Fruit fly (Drosophila melanogaster) whole organism, embryonic: ENCODE data around the gene CG33267.

Experiments
- ATbp ChIP-seq: fragments of 200-800 bp; sonication (Bioruptor generic); optimal IDR thresholded peaks from 2 replicates; lab custom pipeline; 2017; ENCODE audit warnings: missing biosample characterization, mild to moderate bottlenecking, missing genetic modification characterization, missing genetic modification reagents
- B-H2 ChIP-seq: fragments of 200-800 bp; sonication (Bioruptor generic); optimal IDR thresholded peaks from 2 replicates; lab custom pipeline; 2018; ENCODE audit warnings: missing biosample characterization, mild to moderate bottlenecking, missing genetic modification characterization
- Blimp-1 ChIP-seq: fragments of 200-800 bp; sonication (Bioruptor generic); optimal IDR thresholded peaks from 3 replicates; lab custom pipeline; 2018; ENCODE audit warnings: missing biosample characterization, missing genetic modification characterization, mild to moderate bottlenecking, moderate library complexity, missing genetic modification reagents
- Bteb2 ChIP-seq: fragments of 200-800 bp; sonication (Bioruptor generic); optimal IDR thresholded peaks from 2 replicates; lab custom pipeline; 2016; ENCODE audit warnings: missing biosample characterization, missing genetic modification characterization
- CG10267 ChIP-seq: fragments of 200-800 bp; sonication (Bioruptor generic); optimal IDR thresholded peaks from 2 replicates; lab custom pipeline; 2018; ENCODE audit warnings: missing biosample characterization, mild to moderate bottlenecking, missing genetic modification characterization, moderate library complexity
- CG10959 ChIP-seq: fragments of 200-800 bp; sonication (Bioruptor generic); IDR thresholded peaks from 2 replicates; pipeline ENCODE4 v1.3.6; 2022; ENCODE audit warnings: missing biosample characterization, missing genetic modification characterization
- CG10979 ChIP-seq: fragments of 200-800 bp; sonication (Bioruptor generic); optimal IDR thresholded peaks from 2 replicates; lab custom pipeline; 2018; ENCODE audit warnings: missing biosample characterization, mild to moderate bottlenecking, missing genetic modification characterization, moderate library complexity
- CG11456 ChIP-seq: fragments of 200-800 bp; sonication (Bioruptor generic); IDR thresholded peaks from 3 replicates; pipeline ENCODE4 v1.3.6; 2022; ENCODE audit warnings: missing biosample characterization, missing genetic modification characterization
- CG2202 ChIP-seq: fragments of 200-800 bp; sonication (Bioruptor generic); optimal IDR thresholded peaks from 2 replicates; lab custom pipeline; 2018; ENCODE audit warnings: missing biosample characterization, mild to moderate bottlenecking, missing genetic modification characterization
- CG3281 ChIP-seq: fragments of 200-800 bp; sonication (Bioruptor generic); optimal IDR thresholded peaks from 3 replicates; lab custom pipeline; 2017; ENCODE audit warnings: missing biosample characterization, mild to moderate bottlenecking, missing genetic modification characterization
- CG3407 ChIP-seq: fragments of 200-800 bp; sonication (Bioruptor generic); optimal IDR thresholded peaks from 2 replicates; lab custom pipeline; 2018; ENCODE audit warnings: missing biosample characterization, mild to moderate bottlenecking, missing genetic modification characterization
- CG4730 ChIP-seq: fragments of 200-800 bp; sonication (Bioruptor generic); IDR thresholded peaks from 2 replicates; pipeline ENCODE4 v1.3.6; 2022; ENCODE audit warnings: missing biosample characterization, missing genetic modification characterization
- CG7745 ChIP-seq: fragments of 200-800 bp; sonication (Bioruptor generic); optimal IDR thresholded peaks from 2 replicates; lab custom pipeline; 2018; ENCODE audit warnings: missing biosample characterization, mild to moderate bottlenecking, missing genetic modification characterization, moderate library complexity
- Camta ChIP-seq: fragments of 200-800 bp; sonication (Bioruptor generic); optimal IDR thresholded peaks from 2 replicates; lab custom pipeline; 2016; ENCODE audit warnings: missing biosample characterization, missing genetic modification characterization
- Ets65A ChIP-seq: fragments of 200-800 bp; sonication (Bioruptor generic); peaks from one replicate; lab custom pipeline; 2016; ENCODE audit warnings: missing biosample characterization, missing genetic modification characterization
- HLHmδ ChIP-seq: fragments of 200-800 bp; sonication (Bioruptor generic); optimal IDR thresholded peaks from 2 replicates; lab custom pipeline; 2018; ENCODE audit warnings: missing biosample characterization, mild to moderate bottlenecking, missing genetic modification characterization, moderate library complexity
- Hand ChIP-seq: fragments of 200-800 bp; sonication (Bioruptor generic); optimal IDR thresholded peaks from 2 replicates; lab custom pipeline; 2017; ENCODE audit warnings: mild to moderate bottlenecking, missing biosample characterization, missing genetic modification reagents, missing genetic modification characterization
- Max ChIP-seq: fragments of 200-800 bp; sonication (Bioruptor generic); optimal IDR thresholded peaks from 2 replicates; lab custom pipeline; 2016; ENCODE audit warnings: missing biosample characterization, mild to moderate bottlenecking, missing genetic modification characterization
- Med ChIP-seq: fragments of 200-800 bp; sonication (Bioruptor generic); peaks from one replicate; lab custom pipeline; 2016; ENCODE audit warnings: missing biosample characterization, missing genetic modification characterization, mild to moderate bottlenecking, inconsistent platforms, moderate library complexity
- Nf-YA ChIP-seq: fragments of 200-800 bp; sonication (Bioruptor generic); IDR thresholded peaks from 2 replicates; pipeline ENCODE4 v1.3.6; 2022; ENCODE audit warnings: missing biosample characterization, missing genetic modification characterization
- PHDP ChIP-seq: fragments of 200-800 bp; sonication (Bioruptor generic); optimal IDR thresholded peaks from 3 replicates; lab custom pipeline; 2018; ENCODE audit warnings: missing biosample characterization, mild to moderate bottlenecking, missing genetic modification characterization, moderate library complexity
- Sry-β ChIP-seq: fragments of 200-800 bp; sonication (Bioruptor generic); optimal IDR thresholded peaks from 2 replicates; lab custom pipeline; 2018; ENCODE audit warnings: missing biosample characterization, mild to moderate bottlenecking, missing genetic modification characterization, moderate library complexity
- Ssrp ChIP-seq: fragments of 200-800 bp; sonication (Bioruptor generic); optimal IDR thresholded peaks from 2 replicates; lab custom pipeline; 2018; ENCODE audit warnings: missing biosample characterization, mild to moderate bottlenecking, missing genetic modification characterization, moderate library complexity
- chinmo ChIP-seq: fragments of 200-800 bp; sonication (Bioruptor generic); IDR thresholded peaks from 4 replicates; pipeline ENCODE4 v1.3.6; 2022; ENCODE audit warnings: missing biosample characterization, missing genetic modification characterization; ENCODE audit not compliant: partially characterized antibody
- chm ChIP-seq: fragments of 200-800 bp; sonication (Bioruptor generic); IDR thresholded peaks from 2 replicates; pipeline ENCODE4 v1.3.6; 2022; ENCODE audit warnings: missing biosample characterization, missing genetic modification characterization
- da ChIP-seq: fragments of 200-800 bp; sonication (Bioruptor generic); optimal IDR thresholded peaks from 2 replicates; lab custom pipeline; 2016; ENCODE audit warnings: missing biosample characterization, missing genetic modification characterization
- gce ChIP-seq: fragments of 200-800 bp; sonication (Bioruptor generic); IDR thresholded peaks from 3 replicates; pipeline ENCODE4 v1.3.6; 2022; ENCODE audit warnings: missing biosample characterization, missing genetic modification characterization
- gcm ChIP-seq: fragments of 200-800 bp; sonication (Bioruptor generic); optimal IDR thresholded peaks from 2 replicates; lab custom pipeline; 2019; ENCODE audit warnings: missing biosample characterization, mild to moderate bottlenecking, missing genetic modification characterization, moderate library complexity
- gt ChIP-seq: fragments of 200-800 bp; sonication (Bioruptor generic); IDR thresholded peaks from 2 replicates; pipeline ENCODE4 v1.3.6; 2022; ENCODE audit warnings: missing biosample characterization, missing genetic modification characterization
- kah ChIP-seq: fragments of 200-800 bp; sonication (Bioruptor generic); optimal IDR thresholded peaks from 2 replicates; lab custom pipeline; 2018; ENCODE audit warnings: missing biosample characterization, mild to moderate bottlenecking, missing genetic modification characterization
- klu ChIP-seq: fragments of 200-800 bp; sonication (Bioruptor generic); IDR thresholded peaks from 2 replicates; pipeline ENCODE4 v1.3.6; 2022; ENCODE audit warnings: missing biosample characterization, missing genetic modification characterization
- knrl ChIP-seq: fragments of 200-800 bp; sonication (Bioruptor generic); IDR thresholded peaks from 3 replicates; pipeline ENCODE4 v1.3.6; 2022; ENCODE audit warnings: missing biosample characterization, missing genetic modification characterization; ENCODE audit not compliant: partially characterized antibody
- lab ChIP-seq: fragments of 200-800 bp; sonication (Bioruptor generic); optimal IDR thresholded peaks from 3 replicates; lab custom pipeline; 2017; ENCODE audit warnings: missing biosample characterization, missing genetic modification characterization, mild to moderate bottlenecking, moderate library complexity, missing genetic modification reagents
- nau ChIP-seq: fragments of 200-800 bp; sonication (Bioruptor generic); optimal IDR thresholded peaks from 3 replicates; lab custom pipeline; 2017; ENCODE audit warnings: missing biosample characterization, mild to moderate bottlenecking, missing genetic modification characterization, missing genetic modification reagents
- row ChIP-seq: fragments of 200-800 bp; sonication (Bioruptor generic); IDR thresholded peaks from 3 replicates; pipeline ENCODE4 v1.3.6; 2022; ENCODE audit warnings: missing biosample characterization, missing genetic modification characterization
- sens ChIP-seq: fragments of 200-800 bp; sonication (Bioruptor generic); peaks from one replicate; lab custom pipeline; 2016; ENCODE audit warnings: missing biosample characterization, missing genetic modification characterization
- slou ChIP-seq: fragments of 200-800 bp; sonication (Bioruptor generic); optimal IDR thresholded peaks from 3 replicates; lab custom pipeline; 2016; ENCODE audit warnings: missing biosample characterization, missing genetic modification characterization
- usp ChIP-seq: fragments of >200 bp; optimal IDR thresholded peaks from 2 replicates; lab custom pipeline; 2017; ENCODE audit warnings: missing biosample characterization, missing genetic modification characterization
- vvl ChIP-seq: fragments of 200-800 bp; sonication (Bioruptor generic); IDR thresholded peaks from 2 replicates; pipeline ENCODE4 v1.3.6; 2022; ENCODE audit warnings: missing biosample characterization, missing genetic modification characterization

CG33267 gene

dm6 chr3L:11587720-11588580 lies 23.7 kb downstream of the CG33267 start, which contains the start of gene rt (continued):
- TF ChIP-seq CG11456 (GFP tag; lab: Robert Waterston, UW) = no peak
- no peak for TF ChIP-seq CG7745 (tag; lab: Kevin White, UChicago)
- TF ChIP-seq nau (GFP tag; lab: Kevin White, UChicago) = peak; percentile 33

- no peak for TF ChIP-seq Max
- TF ChIP-seq Nf-YA (GFP tag; lab: Robert Waterston, UW) = peak; percentile 44; the same call in 1 of the 2 replicates
- peak; percentile 76 for TF ChIP-seq Sry-β (GFP tag; lab: Kevin White, UChicago)
- TF ChIP-seq row (GFP tag; lab: Robert Waterston, UW) = 0 out of 3 replicates have a peak, but pooled peaks have one; percentile 14
- TF ChIP-seq Blimp-1 (GFP tag; lab: Kevin White, UChicago) = peak; percentile 3
- TF ChIP-seq usp (GFP tag; lab: Kevin White, UChicago) = no peak
- peak; percentile 14 for TF ChIP-seq PHDP (tag; lab: Kevin White, UChicago)
- TF ChIP-seq CG4730 (GFP tag; lab: Robert Waterston, UW) = no peak
- TF ChIP-seq vvl (GFP tag; lab: Robert Waterston, UW) = 0 out of 2 replicates have a peak, but pooled peaks have one; percentile 10
- TF ChIP-seq CG10959 (GFP tag; lab: Robert Waterston, UW) = no peak
- TF ChIP-seq knrl = no peak
- TF ChIP-seq chinmo (GFP tag; lab: Robert Waterston, UW) = 0 out of 4 replicates have a peak, but pooled peaks have one; percentile 36
- TF ChIP-seq Ssrp = no peak
- TF ChIP-seq lab (GFP tag; lab: Kevin White, UChicago) = peak; percentile 27
- peak; percentile 11 for TF ChIP-seq ATbp (GFP tag; lab: Kevin White, UChicago)
- TF ChIP-seq Camta (GFP tag; lab: Kevin White, UChicago) = peak; percentile 15
- TF ChIP-seq gcm (GFP tag; lab: Kevin White, UChicago) = peak; percentile 60
- peak; percentile 14 for TF ChIP-seq CG3281 (GFP tag; lab: Kevin White, UChicago)
- TF ChIP-seq CG10267 (tag; lab: Kevin White, UChicago) = no peak
- TF ChIP-seq sens = peak; percentile 80
- peak; percentile 64 for TF ChIP-seq Med (GFP tag; lab: Kevin White, UChicago)
- TF ChIP-seq HLHmδ (GFP tag; lab: Kevin White, UChicago) = peak; percentile 18
- no peak for TF ChIP-seq Hand
- peak; percentile 60 for TF ChIP-seq Ets65A (GFP tag; lab: Kevin White, UChicago)
- no peak for TF ChIP-seq B-H2 (GFP tag; lab: Kevin White, UChicago)
- TF ChIP-seq, all 482 proteins: peak for 16
Measured at dm6 chr3L:11588594-11588993, 24.3 kb downstream of the CG33267 start.

dm6 chr3L:11589395-11589794 lies 25.1 kb downstream of the CG33267 start, which contains the start of gene CG7377:
CG7377 (plus strand) TSS chr3L:11589695.
- TF ChIP-seq klu (GFP tag; lab: Robert Waterston, UW) (0 out of 2 replicates have a peak, but pooled peaks have one; percentile 9), Ets65A (GFP tag; lab: Kevin White, UChicago) (peak; percentile 15)
- TF ChIP-seq, all 482 proteins: peak for 2; not testable (repeated sequence) for 480

- no peak for TF ChIP-seq CG3407
- no peak for TF ChIP-seq nau (GFP tag; lab: Kevin White, UChicago)
- TF ChIP-seq CG2202 = no peak
- TF ChIP-seq kah (GFP tag; lab: Kevin White, UChicago) = no peak
- no peak for TF ChIP-seq chm
- TF ChIP-seq CG10979 (tag; lab: Kevin White, UChicago) = no peak
- no peak for TF ChIP-seq Bteb2 (GFP tag; lab: Kevin White, UChicago)
- no peak for TF ChIP-seq gce (GFP tag; lab: Robert Waterston, UW)
- no peak for TF ChIP-seq gt
- TF ChIP-seq Hand = no peak
- no peak for TF ChIP-seq slou (GFP tag; lab: Kevin White, UChicago)
- TF ChIP-seq da = no peak
Measured at dm6 chr3L:11591131-11591530, 26.8 kb downstream of the CG33267 start, which contains the start of gene CG33268. CG33268 (minus strand) TSS chr3L:11591231.
